Fruit fly (Drosophila melanogaster) whole organism, adult: ENCODE measurements around the gene Cyp4d1.

Experiments
- CG11617 ChIP-seq: fragments of 200-800 bp; sonication (Bioruptor generic); optimal IDR thresholded peaks from 2 replicates; lab custom pipeline; 2017; ENCODE audit warnings: mild to moderate bottlenecking, missing biosample characterization, missing genetic modification reagents, missing genetic modification characterization
- CG12768 ChIP-seq: fragments of 200-800 bp; sonication (Bioruptor generic); optimal IDR thresholded peaks from 2 replicates; lab custom pipeline; 2017; ENCODE audit warnings: missing biosample characterization, missing genetic modification characterization, mild to moderate bottlenecking, moderate library complexity, missing genetic modification reagents
- CG14711 ChIP-seq: fragments of 200-800 bp; sonication (Bioruptor generic); optimal IDR thresholded peaks from 2 replicates; lab custom pipeline; 2018; ENCODE audit warnings: missing biosample characterization, mild to moderate bottlenecking, missing genetic modification characterization, moderate library complexity
- CG1620 ChIP-seq: fragments of 200-800 bp; sonication (Bioruptor generic); optimal IDR thresholded peaks from 2 replicates; lab custom pipeline; 2016; ENCODE audit warnings: missing biosample characterization, missing genetic modification characterization
- CG33017 ChIP-seq: fragments of 200-800 bp; sonication (Bioruptor generic); optimal IDR thresholded peaks from 2 replicates; lab custom pipeline; 2018; ENCODE audit warnings: missing biosample characterization, mild to moderate bottlenecking, missing genetic modification characterization, moderate library complexity
- CG5204 ChIP-seq: fragments of 200-800 bp; sonication (Bioruptor generic); optimal IDR thresholded peaks from 2 replicates; lab custom pipeline; 2016; ENCODE audit warnings: missing biosample characterization, missing genetic modification characterization
- CG7045 ChIP-seq: fragments of 200-800 bp; sonication (Bioruptor generic); optimal IDR thresholded peaks from 2 replicates; lab custom pipeline; 2017; ENCODE audit warnings: missing biosample characterization, mild to moderate bottlenecking, missing genetic modification characterization
- CG7101 ChIP-seq: fragments of 200-800 bp; sonication (Bioruptor generic); optimal IDR thresholded peaks from 2 replicates; lab custom pipeline; 2018; ENCODE audit warnings: missing biosample characterization, mild to moderate bottlenecking, missing genetic modification characterization, moderate library complexity
- Clk ChIP-seq: fragments of 200-800 bp; sonication (Bioruptor generic); optimal IDR thresholded peaks from 2 replicates; lab custom pipeline; 2017; ENCODE audit warnings: missing biosample characterization, missing genetic modification characterization
- Crg-1 ChIP-seq: fragments of 200-800 bp; sonication (Bioruptor generic); optimal IDR thresholded peaks from 2 replicates; lab custom pipeline; 2016; ENCODE audit warnings: missing biosample characterization, missing genetic modification characterization
- Hr96 ChIP-seq: fragments of 200-800 bp; sonication (Bioruptor generic); optimal IDR thresholded peaks from 2 replicates; lab custom pipeline; 2016; ENCODE audit warnings: missing biosample characterization, missing genetic modification characterization
- Mnt ChIP-seq: fragments of 200-800 bp; sonication (Bioruptor generic); optimal IDR thresholded peaks from 2 replicates; lab custom pipeline; 2016; ENCODE audit warnings: missing biosample characterization, mild to moderate bottlenecking, missing genetic modification characterization
- bab1 ChIP-seq: fragments of 200-800 bp; sonication (Bioruptor generic); optimal IDR thresholded peaks from 3 replicates; lab custom pipeline; 2019; ENCODE audit warnings: missing biosample characterization, mild to moderate bottlenecking, missing genetic modification characterization, moderate library complexity
- cic ChIP-seq: fragments of 200-800 bp; sonication (Bioruptor generic); optimal IDR thresholded peaks from 2 replicates; lab custom pipeline; 2017; ENCODE audit warnings: missing biosample characterization, mild to moderate bottlenecking, missing genetic modification characterization, moderate library complexity
- cnc ChIP-seq, 2 experiments: fragments of >200 bp; optimal IDR thresholded peaks; 2 replicates each; lab custom pipeline; 2017
- kay ChIP-seq: fragments of 200-800 bp; sonication (Bioruptor generic); peaks from one replicate; lab custom pipeline; 2016; ENCODE audit warnings: missing biosample characterization, missing genetic modification characterization, borderline replicate concordance
- ovo ChIP-seq: fragments of 200-800 bp; sonication (Bioruptor generic); optimal IDR thresholded peaks from 2 replicates; lab custom pipeline; 2016; ENCODE audit warnings: missing biosample characterization, missing genetic modification characterization
- pad ChIP-seq: fragments of 200-800 bp; sonication (Bioruptor generic); optimal IDR thresholded peaks from 3 replicates; lab custom pipeline; 2017; ENCODE audit warnings: missing biosample characterization, missing genetic modification characterization, mild to moderate bottlenecking, moderate library complexity, missing genetic modification reagents
- tj ChIP-seq: fragments of 200-800 bp; sonication (Bioruptor generic); optimal IDR thresholded peaks from 3 replicates; lab custom pipeline; 2017; ENCODE audit warnings: missing biosample characterization, mild to moderate bottlenecking, missing genetic modification characterization, moderate library complexity
- toe ChIP-seq: fragments of 200-800 bp; sonication (Bioruptor generic); optimal IDR thresholded peaks from 2 replicates; lab custom pipeline; 2016; ENCODE audit warnings: missing biosample characterization, missing genetic modification characterization

Cyp4d1 gene

dm6 chrX:2145114-2145513 is 16.9 kb downstream of the Cyp4d1 start, which contains the start of gene Pgd:
TSS of gene Pgd (plus strand) at chrX:2145136.
- TF ChIP-seq pad (GFP tag; lab: Kevin White, UChicago) (no peak), Crg-1 (GFP tag; lab: Kevin White, UChicago) (peak; percentile 4), CG5204 (no peak), CG7045 (GFP tag; lab: Kevin White, UChicago) (no peak), CG12768 (GFP tag; lab: Kevin White, UChicago) (peak; percentile 75), CG14711 (peak; percentile 49), tj (GFP tag; lab: Kevin White, UChicago) (no peak), CG7101 (no peak), Hr96 (peak; percentile 19), ovo (GFP tag; lab: Kevin White, UChicago) (peak; percentile 24), CG11617 (GFP tag; lab: Kevin White, UChicago) (no peak), bab1 (GFP tag; lab: Kevin White, UChicago) (peak; percentile 79), kay (GFP tag; lab: Kevin White, UChicago) (peak; percentile 21), Clk (GFP tag; lab: Kevin White, UChicago) (no peak), toe (no peak), CG1620 (GFP tag; lab: Kevin White, UChicago) (no peak), cic (GFP tag; lab: Kevin White, UChicago) (peak; percentile 16), cnc (optimal IDR thresholded peaks at IDR 0.05; lab: Kevin White, UChicago) (no peak)

DNA sequence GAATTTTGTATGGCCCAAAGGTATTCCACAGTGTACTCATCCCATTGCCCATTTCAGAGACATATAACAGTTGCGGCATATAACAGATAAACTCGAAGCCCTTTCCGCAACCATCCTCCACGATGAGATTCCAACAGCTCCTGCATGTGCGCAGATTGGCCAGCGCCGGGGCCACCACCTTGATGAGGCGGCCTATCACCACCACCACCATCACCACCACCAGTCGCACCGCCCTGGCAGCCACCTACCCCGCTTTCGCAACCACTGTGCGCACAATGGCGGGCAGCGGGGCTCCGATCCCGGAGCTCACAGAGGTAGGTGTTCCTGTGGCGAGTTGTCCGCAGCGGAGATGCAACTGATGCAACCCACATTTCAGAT is 19.1 kb downstream of the Cyp4d1 start:
- TF ChIP-seq CG1620 (GFP tag; lab: Kevin White, UChicago) (no peak), toe (no peak), CG12768 (GFP tag; lab: Kevin White, UChicago) (no peak), tj (GFP tag; lab: Kevin White, UChicago) (no peak), CG5204 (no peak), CG7101 (no peak), kay (GFP tag; lab: Kevin White, UChicago) (no peak), bab1 (GFP tag; lab: Kevin White, UChicago) (no peak), CG33017 (no peak), ovo (GFP tag; lab: Kevin White, UChicago) (no peak), Mnt (GFP tag; lab: Kevin White, UChicago) (no peak)

DNA sequence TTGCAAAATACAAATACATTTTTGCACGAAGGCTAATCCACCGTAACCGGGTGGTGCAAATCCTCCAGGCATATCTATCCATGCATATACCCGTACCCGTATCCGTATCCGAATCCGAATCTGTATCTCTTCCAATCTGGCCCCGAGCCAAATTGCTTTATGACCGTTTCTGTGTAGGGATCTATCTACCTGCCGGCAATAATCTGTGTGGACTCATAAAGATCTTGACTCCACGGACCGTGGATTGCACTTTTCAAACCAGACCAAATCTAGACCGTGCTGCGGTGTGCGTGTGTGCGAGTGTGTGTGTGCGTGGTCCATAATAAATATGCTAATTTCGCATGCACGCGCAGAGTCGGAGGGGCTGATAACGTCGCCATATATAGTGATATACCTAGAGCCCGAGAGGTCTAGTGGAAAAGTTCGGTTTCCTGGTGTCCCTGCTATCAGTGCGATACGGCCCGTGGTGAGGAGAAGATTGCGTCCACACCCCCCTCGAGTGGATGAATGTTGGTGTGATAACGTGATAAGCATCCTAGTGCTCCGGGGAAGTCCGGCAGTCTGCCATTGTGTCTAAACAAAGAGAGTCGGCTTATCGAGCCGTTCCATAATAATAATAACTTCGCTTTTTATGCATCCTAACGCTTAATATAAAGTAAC is 19.6 kb downstream of the Cyp4d1 start:
- TF ChIP-seq Mnt (GFP tag; lab: Kevin White, UChicago) (peak; percentile 73), toe (no peak)

DNA sequence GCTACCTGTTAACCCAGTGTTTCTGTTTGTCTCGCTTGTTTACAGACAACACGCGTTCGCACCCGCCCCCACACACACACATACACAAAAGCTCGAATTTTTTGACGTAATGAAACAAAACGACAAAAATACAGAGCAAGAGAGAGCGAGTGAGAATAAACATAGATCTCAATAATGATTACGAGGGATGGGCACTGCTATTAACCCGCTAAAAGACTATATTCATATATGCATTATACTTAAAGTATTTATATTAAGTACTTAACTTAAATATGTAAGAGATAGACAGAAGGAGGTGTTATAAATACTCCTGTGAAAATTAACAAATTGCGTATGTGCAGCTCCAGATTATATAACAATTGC is 20.1 kb downstream of the Cyp4d1 start:
- peak; percentile 41 for TF ChIP-seq kay (GFP tag; lab: Kevin White, UChicago)
- TF ChIP-seq Clk (GFP tag; lab: Kevin White, UChicago) = no peak
- TF ChIP-seq Mnt (GFP tag; lab: Kevin White, UChicago) = peak; percentile 90
- TF ChIP-seq CG33017 = peak; percentile 31
- peak; percentile 10 for TF ChIP-seq toe
- peak; percentile 35 for TF ChIP-seq CG12768 (GFP tag; lab: Kevin White, UChicago)
- peak; percentile 15 for TF ChIP-seq CG7045 (GFP tag; lab: Kevin White, UChicago)
- peak; percentile 25 for TF ChIP-seq cic (GFP tag; lab: Kevin White, UChicago)
- no peak for TF ChIP-seq pad (GFP tag; lab: Kevin White, UChicago)
- no peak for TF ChIP-seq cnc (optimal IDR thresholded peaks at IDR 0.05; lab: Kevin White, UChicago)
- TF ChIP-seq Crg-1 (GFP tag; lab: Kevin White, UChicago) = peak; percentile 49
- TF ChIP-seq ovo (GFP tag; lab: Kevin White, UChicago) = no peak
- peak; percentile 62 for TF ChIP-seq CG14711
- TF ChIP-seq CG7101 = peak; percentile 80
- TF ChIP-seq bab1 (GFP tag; lab: Kevin White, UChicago) = no peak
- TF ChIP-seq CG1620 (GFP tag; lab: Kevin White, UChicago) = peak; percentile 63
- peak; percentile 11 for TF ChIP-seq CG5204
- peak; percentile 22 for TF ChIP-seq tj (GFP tag; lab: Kevin White, UChicago)
- peak; percentile 63 for TF ChIP-seq CG11617 (GFP tag; lab: Kevin White, UChicago)
- TF ChIP-seq Hr96 = peak; percentile 14

- TF ChIP-seq CG7101 (peak; percentile 65), toe (no peak), tj (GFP tag; lab: Kevin White, UChicago) (no peak), CG12768 (GFP tag; lab: Kevin White, UChicago) (no peak), CG14711 (peak; percentile 21), CG33017 (peak; percentile 18), ovo (GFP tag; lab: Kevin White, UChicago) (peak; percentile 37), Clk (GFP tag; lab: Kevin White, UChicago) (no peak), CG5204 (no peak), Mnt (GFP tag; lab: Kevin White, UChicago) (no peak), pad (GFP tag; lab: Kevin White, UChicago) (peak; percentile 62), cic (GFP tag; lab: Kevin White, UChicago) (peak; percentile 88)
These were observed 20.7 kb downstream of the Cyp4d1 start, which contains the start of gene D2hgdh for dm6 chrX:2141159-2141853. TSS of gene D2hgdh (plus strand) at chrX:2141489.

- TF ChIP-seq Crg-1 (GFP tag; lab: Kevin White, UChicago) (no peak), pad (GFP tag; lab: Kevin White, UChicago) (peak; percentile 61)
These were observed 21.5 kb downstream of the Cyp4d1 start for dm6 chrX:2140487-2140886.
